Fruit fly (Drosophila melanogaster): Measurements from ENCODE around the gene CG42841.

DNA sequence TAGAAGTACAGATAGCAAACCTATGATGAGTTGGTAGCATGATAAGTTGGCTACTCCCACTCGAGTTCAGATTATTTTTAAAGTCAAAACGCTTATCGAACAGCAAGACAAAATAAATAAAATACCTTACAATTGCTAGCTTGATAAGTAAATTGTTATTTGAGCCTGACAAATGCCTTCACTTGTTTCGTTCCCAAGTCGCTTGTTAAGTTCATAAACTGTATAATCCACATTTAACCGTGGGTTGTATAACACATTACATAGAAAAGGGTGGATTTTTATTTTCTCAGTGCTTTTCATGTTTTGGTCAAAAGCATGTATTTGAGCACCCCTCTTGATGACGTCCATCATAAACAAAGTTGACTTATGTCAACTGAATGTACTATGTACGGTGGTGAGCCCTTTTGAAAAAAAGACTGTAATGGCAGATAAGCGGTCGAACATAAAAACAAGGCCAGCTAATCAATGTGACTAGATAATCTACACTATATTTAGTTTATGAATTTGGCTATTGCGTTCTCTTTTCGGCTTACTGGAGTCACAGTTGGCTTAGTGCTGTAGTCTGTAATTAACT lies 36.6 kb downstream of the CG42841 start:
- TF ChIP-seq Hr78 (GFP tag; optimal IDR thresholded peaks at IDR 0.05): no peak
- TF ChIP-seq Abd-B (GFP tag; optimal IDR thresholded peaks at IDR 0.05): no peak
- TF ChIP-seq dsf (GFP tag; optimal IDR thresholded peaks at IDR 0.05; ENCODE audit: borderline replicate concordance): no peak
- no peak for TF ChIP-seq Sp1 (GFP tag; optimal IDR thresholded peaks at IDR 0.05)
- no peak for TF ChIP-seq brk (GFP tag; optimal IDR thresholded peaks at IDR 0.05)
- no peak for TF ChIP-seq br (GFP tag; optimal IDR thresholded peaks at IDR 0.05)
- TF ChIP-seq psq (GFP tag; optimal IDR thresholded peaks at IDR 0.05): no peak
- no peak for TF ChIP-seq Hnf4 (GFP tag; optimal IDR thresholded peaks at IDR 0.05)
- no peak for TF ChIP-seq Hr83 (GFP tag; optimal IDR thresholded peaks at IDR 0.05; ENCODE audit: poor library complexity, severe bottlenecking)

Measured in whole organism, wandering third instar larva.